Worm (Caenorhabditis elegans) whole organism, L4 larva: ENCODE measurements around the gene F29B9.12.

ENCODE experiments used
- F26F4.8 ChIP-seq: fragments of 200-800 bp; sonication (Bioruptor generic); conservative IDR thresholded peaks from 2 replicates; pipeline ENCODE4 v1.3.6; 2022; ENCODE audit warnings: missing genetic modification characterization, missing compliant biosample characterization
- daf-12 ChIP-seq: fragments of 150-350 bp; optimal IDR thresholded peaks from 2 replicates; lab custom pipeline; 2014; ENCODE audit warnings: missing biosample characterization, missing genetic modification reagents, missing genetic modification characterization
- nhr-77 ChIP-seq: fragments of 150-350 bp; optimal IDR thresholded peaks from 2 replicates; lab custom pipeline; 2014; ENCODE audit warnings: missing biosample characterization, missing genetic modification characterization
- ztf-11 ChIP-seq: fragments of 150-350 bp; optimal IDR thresholded peaks from 2 replicates; lab custom pipeline; 2014; ENCODE audit warnings: missing biosample characterization, missing genetic modification characterization
- ztf-7 ChIP-seq: fragments of 150-350 bp; optimal IDR thresholded peaks from 2 replicates; lab custom pipeline; 2014; ENCODE audit warnings: missing biosample characterization, missing genetic modification characterization

- no peak for TF ChIP-seq ztf-7 (tag; lab: Kevin White, UChicago)
- no peak for TF ChIP-seq nhr-77 (tag; lab: Kevin White, UChicago)
- TF ChIP-seq daf-12 (tag; lab: Kevin White, UChicago), result no peak
- no peak for TF ChIP-seq F26F4.8 (GFP tag; lab: Robert Waterston, UW)
- TF ChIP-seq ztf-11 (tag; lab: Kevin White, UChicago), result no peak
These were observed 16.9 kb upstream of the F29B9.12 start, which contains the start of gene F29B9.5 for ce11 chrIV:4652365-4652844.
